Fruit fly (Drosophila melanogaster) whole organism: ENCODE data around the gene CG14013.

Experiments
- Dll ChIP-seq: fragments of >200 bp; optimal IDR thresholded peaks from 2 replicates; lab custom pipeline; 2017
- EcR ChIP-seq, 2 experiments: fragments of >200 bp; optimal IDR thresholded peaks; 2 replicates each; lab custom pipeline; 2017; ENCODE audit warnings: missing biosample characterization in 2 of 2, missing genetic modification characterization in 2 of 2, missing genetic modification reagents in 2 of 2

- TF ChIP-seq Dll (no peak), EcR (GFP tag; optimal IDR thresholded peaks at IDR 0.05; lab: Kevin White, UChicago) (no peak)
Measured at dm6 chr2L:5539034-5539433, 14.6 kb downstream of the CG14013 start, which contains the start of gene CG14015.
